Worm (Caenorhabditis elegans) whole organism, L4 larva: ENCODE results near the gene hot-4.

Experiments
- D1046.2 ChIP-seq: fragments of 200-800 bp; sonication (Bioruptor generic); IDR thresholded peaks from 2 replicates; pipeline ENCODE4 v1.3.6; 2022; ENCODE audit warnings: missing genetic modification characterization, missing compliant biosample characterization
- F49E8.2 ChIP-seq: sonication (generic microtip); optimal IDR thresholded peaks from 2 replicates; lab custom pipeline; 2016; ENCODE audit warnings: missing compliant biosample characterization, mild to moderate bottlenecking, missing genetic modification characterization, borderline replicate concordance
- R02D3.7 ChIP-seq: fragments of 150-350 bp; sonication (generic microtip); optimal IDR thresholded peaks from 3 replicates; lab custom pipeline; 2014; ENCODE audit warnings: missing biosample characterization, missing genetic modification characterization
- T20F7.1 ChIP-seq: fragments of 200-800 bp; sonication (Bioruptor generic); optimal IDR thresholded peaks from 2 replicates; lab custom pipeline; 2018; ENCODE audit warnings: mild to moderate bottlenecking, missing genetic modification characterization, missing compliant biosample characterization
- Y105C5A.15 ChIP-seq: fragments of 200-800 bp; sonication (Bioruptor generic); IDR thresholded peaks from 2 replicates; pipeline ENCODE4 v1.3.6; 2022; ENCODE audit warnings: missing genetic modification characterization, missing compliant biosample characterization
- Y75B8A.6 ChIP-seq: fragments of 200-800 bp; sonication (Bioruptor generic); IDR thresholded peaks from 2 replicates; pipeline ENCODE4 v1.3.6; 2022; ENCODE audit warnings: missing genetic modification reagents, missing genetic modification characterization, missing compliant biosample characterization
- ZK337.2 ChIP-seq: fragments of 200-800 bp; sonication (Bioruptor generic); IDR thresholded peaks from 2 replicates; pipeline ENCODE4 v1.3.6; 2022; ENCODE audit warnings: missing genetic modification reagents, missing genetic modification characterization, missing compliant biosample characterization
- aha-1 ChIP-seq: fragments of 150-350 bp; peaks from one replicate; lab custom pipeline; 2014; ENCODE audit warnings: missing biosample characterization, missing genetic modification characterization
- arid-1 ChIP-seq: fragments of 200-800 bp; sonication (Bioruptor generic); conservative IDR thresholded peaks from 2 replicates; pipeline ENCODE4 v1.3.6; 2022; ENCODE audit warnings: missing genetic modification reagents, missing genetic modification characterization, missing compliant biosample characterization
- ces-1 ChIP-seq: fragments of 150-350 bp; sonication (generic microtip); optimal IDR thresholded peaks from 4 replicates; lab custom pipeline; 2014; ENCODE audit warnings: missing biosample characterization, missing genetic modification reagents, missing genetic modification characterization
- ctbp-1 ChIP-seq: fragments of 200-800 bp; sonication (Bioruptor generic); IDR thresholded peaks from 2 replicates; pipeline ENCODE4 v1.3.6; 2022; ENCODE audit warnings: missing genetic modification reagents, missing genetic modification characterization, missing compliant biosample characterization
- daf-16 ChIP-seq, 3 experiments: sonication (generic microtip); optimal IDR thresholded peaks; 2 replicates each; lab custom pipeline; 2016 to 2017; ENCODE audit warnings: missing genetic modification characterization in 3 of 3, missing genetic modification reagents in 3 of 3, mild to moderate bottlenecking in 2 of 3, missing compliant biosample characterization in 2 of 3, missing biosample characterization in 1 of 3, moderate library complexity in 1 of 3
- daf-19 ChIP-seq: fragments of 200-800 bp; sonication (Bioruptor generic); conservative IDR thresholded peaks from 2 replicates; pipeline ENCODE4 v1.3.6; 2022; ENCODE audit warnings: missing genetic modification characterization, missing compliant biosample characterization
- dmd-9 ChIP-seq: fragments of 200-800 bp; sonication (Bioruptor generic); IDR thresholded peaks from 2 replicates; pipeline ENCODE4 v1.3.6; 2022; ENCODE audit warnings: missing genetic modification reagents, missing genetic modification characterization, missing compliant biosample characterization
- dve-1 ChIP-seq: sonication (generic microtip); optimal IDR thresholded peaks from 2 replicates; lab custom pipeline; 2017; ENCODE audit warnings: antibody characterized with exemption, mild to moderate bottlenecking, missing genetic modification characterization, missing compliant biosample characterization; ENCODE audit not compliant: insufficient read depth
- fkh-10 ChIP-seq: fragments of 150-350 bp; optimal IDR thresholded peaks from 2 replicates; lab custom pipeline; 2014; ENCODE audit warnings: missing biosample characterization, missing genetic modification reagents, missing genetic modification characterization
- lim-7 ChIP-seq: fragments of 200-800 bp; sonication (Bioruptor generic); IDR thresholded peaks from 2 replicates; pipeline ENCODE4 v1.3.6; 2022; ENCODE audit warnings: missing genetic modification characterization, missing compliant biosample characterization
- lin-13 ChIP-seq: fragments of 150-350 bp; optimal IDR thresholded peaks from 2 replicates; lab custom pipeline; 2014; ENCODE audit warnings: missing biosample characterization, missing genetic modification reagents, missing genetic modification characterization
- lin-15B ChIP-seq: fragments of 150-350 bp; sonication (generic microtip); optimal IDR thresholded peaks from 3 replicates; lab custom pipeline; 2014; ENCODE audit warnings: missing biosample characterization, missing genetic modification characterization
- lin-38 ChIP-seq: fragments of 200-800 bp; sonication (Bioruptor generic); IDR thresholded peaks from 2 replicates; pipeline ENCODE4 v1.3.6; 2022; ENCODE audit warnings: missing genetic modification reagents, missing genetic modification characterization, missing compliant biosample characterization
- mxl-2 ChIP-seq: fragments of 200-800 bp; sonication (Bioruptor generic); conservative IDR thresholded peaks from 2 replicates; pipeline ENCODE4 v1.3.6; 2022; ENCODE audit warnings: missing genetic modification reagents, missing genetic modification characterization, missing compliant biosample characterization
- mxl-3 ChIP-seq: fragments of 200-800 bp; sonication (Bioruptor generic); optimal IDR thresholded peaks from 2 replicates; lab custom pipeline; 2018; ENCODE audit warnings: mild to moderate bottlenecking, missing genetic modification characterization, missing compliant biosample characterization
- nhr-10 ChIP-seq: fragments of 150-350 bp; optimal IDR thresholded peaks from 2 replicates; lab custom pipeline; 2014; ENCODE audit warnings: missing biosample characterization, missing genetic modification characterization
- nhr-28 ChIP-seq: fragments of 150-350 bp; optimal IDR thresholded peaks from 2 replicates; lab custom pipeline; 2014; ENCODE audit warnings: missing biosample characterization, missing genetic modification characterization
- nhr-77 ChIP-seq: fragments of 150-350 bp; optimal IDR thresholded peaks from 2 replicates; lab custom pipeline; 2014; ENCODE audit warnings: missing biosample characterization, missing genetic modification characterization
- pha-4 ChIP-seq, 2 experiments: fragments of 150-350 bp in 1 of 2; fragments of 200-800 bp in 1 of 2; sonication (Bioruptor generic) in 1 of 2; IDR thresholded peaks in 1 of 2; optimal IDR thresholded peaks in 1 of 2; 2 replicates each; pipeline versions ENCODE4 v1.3.6 to Lab custom; 2014 to 2022; ENCODE audit warnings: missing genetic modification characterization in 2 of 2, missing genetic modification reagents in 2 of 2, missing biosample characterization in 1 of 2, missing compliant biosample characterization in 1 of 2
- php-3 ChIP-seq: fragments of 200-800 bp; sonication (Bioruptor generic); IDR thresholded peaks from 2 replicates; pipeline ENCODE4 v1.3.6; 2022; ENCODE audit warnings: missing genetic modification reagents, missing genetic modification characterization, missing compliant biosample characterization
- pqm-1 ChIP-seq: sonication (generic microtip); optimal IDR thresholded peaks from 2 replicates; lab custom pipeline; 2017; ENCODE audit warnings: missing biosample characterization, missing genetic modification characterization
- rbr-2 ChIP-seq: sonication (generic microtip); optimal IDR thresholded peaks from 2 replicates; lab custom pipeline; 2016; ENCODE audit warnings: missing genotype, missing genetic modification characterization, missing compliant biosample characterization
- spr-1 ChIP-seq: sonication (generic microtip); optimal IDR thresholded peaks from 2 replicates; lab custom pipeline; 2016; ENCODE audit warnings: mild to moderate bottlenecking, missing genetic modification characterization, missing compliant biosample characterization
- unc-130 ChIP-seq: sonication (generic microtip); optimal IDR thresholded peaks from 2 replicates; lab custom pipeline; 2016; ENCODE audit warnings: missing genetic modification reagents, missing genetic modification characterization, missing compliant biosample characterization
- unc-39 ChIP-seq: sonication (generic microtip); optimal IDR thresholded peaks from 2 replicates; lab custom pipeline; 2017; ENCODE audit warnings: missing biosample characterization, missing genetic modification characterization
- unc-62 ChIP-seq, 3 experiments: fragments of 150-350 bp in 1 of 3; sonication (generic microtip); optimal IDR thresholded peaks in 2 of 3; peaks in 1 of 3; 1 replicate in 1 of 3; 2 replicates in 2 of 3; lab custom pipeline; 2014 to 2017; ENCODE audit warnings: missing biosample characterization in 3 of 3, missing genetic modification characterization in 3 of 3, missing genetic modification reagents in 3 of 3, missing genotype in 1 of 3
- ztf-11 ChIP-seq: fragments of 150-350 bp; optimal IDR thresholded peaks from 2 replicates; lab custom pipeline; 2014; ENCODE audit warnings: missing biosample characterization, missing genetic modification characterization

The hot-4 gene

ce11 chrIII:6221403-6221802 lies 4.2 kb downstream of the hot-4 start:
- peak; percentile 56 for TF ChIP-seq aha-1 (tag; lab: Kevin White, UChicago)
- no peak for TF ChIP-seq ZK337.2 (GFP tag; lab: Robert Waterston, UW)
- no peak for TF ChIP-seq R02D3.7
- no peak for TF ChIP-seq unc-39 (tag; lab: Kevin White, UChicago)
- TF ChIP-seq ztf-11 (tag; lab: Kevin White, UChicago), result no peak
- no peak for TF ChIP-seq lin-13 (GFP tag; lab: Kevin White, UChicago)

ce11 chrIII:6230870-6231269 lies 13.7 kb downstream of the hot-4 start, which contains the start of gene esyt-2:
TSS of gene esyt-2 (minus strand) at chrIII:6230970.
- TF ChIP-seq unc-62 (GFP tag; optimal IDR thresholded peaks at IDR 0.05 in 1 of 2; lab: Kevin White, UChicago) (peak in 1 of 2 experiments; percentile 47), unc-62 (tag; optimal IDR thresholded peaks at IDR 0.05; lab: Kevin White, UChicago) (no peak), ctbp-1 (GFP tag; lab: Robert Waterston, UW) (no peak), lim-7 (GFP tag; lab: Robert Waterston, UW) (no peak)

- TF ChIP-seq Y75B8A.6 (GFP tag; lab: Robert Waterston, UW), result no peak
- no peak for TF ChIP-seq daf-19 (GFP tag; lab: Robert Waterston, UW)
- TF ChIP-seq dve-1 (tag; lab: Kevin White, UChicago), result peak; percentile 77
- peak; percentile 73 for TF ChIP-seq php-3
- no peak for TF ChIP-seq arid-1 (GFP tag; lab: Robert Waterston, UW)
- TF ChIP-seq unc-130 (GFP tag; lab: Kevin White, UChicago), result no peak
- no peak for TF ChIP-seq Y105C5A.15 (GFP tag; lab: Robert Waterston, UW)
- TF ChIP-seq nhr-77, result peak; percentile 74
- TF ChIP-seq D1046.2 (GFP tag; lab: Robert Waterston, UW), result no peak
- no peak for TF ChIP-seq daf-16 (GFP tag; optimal IDR thresholded peaks at IDR 0.05; lab: Kevin White, UChicago)
- TF ChIP-seq daf-16 (tag; optimal IDR thresholded peaks at IDR 0.05; lab: Kevin White, UChicago), result peak; percentile 80
- TF ChIP-seq dmd-9 (GFP tag; lab: Robert Waterston, UW), result no peak
- TF ChIP-seq spr-1, result no peak
- TF ChIP-seq pqm-1, result peak; percentile 95
- peak; percentile 51 for TF ChIP-seq mxl-3
- no peak for TF ChIP-seq ces-1 (GFP tag; lab: Kevin White, UChicago)
- no peak for TF ChIP-seq lim-7 (GFP tag; lab: Robert Waterston, UW)
- TF ChIP-seq lin-15B (tag; lab: Kevin White, UChicago), result no peak
- no peak for TF ChIP-seq pha-4 (GFP tag; IDR thresholded peaks at IDR 0.05; lab: Robert Waterston, UW)
- TF ChIP-seq pha-4 (tag; optimal IDR thresholded peaks at IDR 0.05; lab: Kevin White, UChicago), result peak; percentile 39
- no peak for TF ChIP-seq aha-1 (tag; lab: Kevin White, UChicago)
- peak; percentile 88 for TF ChIP-seq nhr-28
These were observed 14.7 kb downstream of the hot-4 start for ce11 chrIII:6231880-6232279.

- no peak for TF ChIP-seq mxl-2
- TF ChIP-seq unc-130 (GFP tag; lab: Kevin White, UChicago), result no peak
- no peak for TF ChIP-seq lin-38 (GFP tag; lab: Robert Waterston, UW)
- TF ChIP-seq lim-7 (GFP tag; lab: Robert Waterston, UW), result no peak
- TF ChIP-seq unc-62 (GFP tag; optimal IDR thresholded peaks at IDR 0.05 in 1 of 2; lab: Kevin White, UChicago), result no peak
- TF ChIP-seq unc-62 (tag; optimal IDR thresholded peaks at IDR 0.05; lab: Kevin White, UChicago), result no peak
- no peak for TF ChIP-seq F49E8.2 (tag; lab: Kevin White, UChicago)
- TF ChIP-seq daf-19 (GFP tag; lab: Robert Waterston, UW), result no peak
- no peak for TF ChIP-seq pha-4 (GFP tag; IDR thresholded peaks at IDR 0.05; lab: Robert Waterston, UW)
- no peak for TF ChIP-seq pha-4 (tag; optimal IDR thresholded peaks at IDR 0.05; lab: Kevin White, UChicago)
- no peak for TF ChIP-seq T20F7.1
- no peak for TF ChIP-seq ctbp-1 (GFP tag; lab: Robert Waterston, UW)
- no peak for TF ChIP-seq pqm-1
- TF ChIP-seq rbr-2 (tag; lab: Kevin White, UChicago), result no peak
- TF ChIP-seq nhr-10 (tag; lab: Kevin White, UChicago), result no peak
- TF ChIP-seq ZK337.2 (GFP tag; lab: Robert Waterston, UW), result no peak
- no peak for TF ChIP-seq fkh-10 (GFP tag; lab: Kevin White, UChicago)
These were observed 19.4 kb downstream of the hot-4 start, which contains the start of gene T12A2.21 for ce11 chrIII:6236649-6237048. TSS of gene T12A2.21 (minus strand) at chrIII:6236749.
